Worm (Caenorhabditis elegans): Measurements from ENCODE around the gene hhat-2.
"Not testable (repeated sequence)": the region's sequence is repeated elsewhere in the genome, so short reads cannot be mapped to it uniquely, and the experiment has no call there.

The hhat-2 gene

ce11 chrIV:14862147-14862546 is 33.2 kb upstream of the hhat-2 start, which contains the start of gene Y57G11C.38:
Gene Y57G11C.38, plus strand, starts transcription at chrIV:14862447.
- TF ChIP-seq lsy-27 (tag; optimal IDR thresholded peaks at IDR 0.05; ENCODE audit: borderline replicate concordance, insufficient read depth) (no peak), K11D2.4 (GFP tag; IDR thresholded peaks at IDR 0.05) (no peak), tbx-9 (tag; optimal IDR thresholded peaks at IDR 0.05; ENCODE audit: borderline replicate concordance) (no peak), bed-1 (GFP tag; IDR thresholded peaks at IDR 0.05) (no peak), ztf-25 (GFP tag; IDR thresholded peaks at IDR 0.05) (no peak), attf-5 (GFP tag; optimal IDR thresholded peaks at IDR 0.05) (no peak), egl-18 (GFP tag; IDR thresholded peaks at IDR 0.05) (no peak), ZK185.1 (tag; optimal IDR thresholded peaks at IDR 0.05; ENCODE audit: poor library complexity, severe bottlenecking) (no peak), bed-2 (GFP tag; IDR thresholded peaks at IDR 0.05) (no peak), madf-10 (tag; optimal IDR thresholded peaks at IDR 0.05) (no peak), egrh-3 (GFP tag; IDR thresholded peaks at IDR 0.05) (no peak), xnd-1 (tag; optimal IDR thresholded peaks at IDR 0.05) (no peak)

- TF ChIP-seq ama-1 (optimal IDR thresholded peaks at IDR 0.05) (no peak), ama-1 (GFP tag; optimal IDR thresholded peaks at IDR 0.05) (no peak), Y56A3A.18 (GFP tag; IDR thresholded peaks at IDR 0.05) (no peak), Y95B8A.8 (GFP tag; IDR thresholded peaks at IDR 0.05) (no peak), K12H6.12 (tag; optimal IDR thresholded peaks at IDR 0.05) (no peak), bed-2 (GFP tag; IDR thresholded peaks at IDR 0.05) (no peak), snpc-1.1 (tag; optimal IDR thresholded peaks at IDR 0.05; ENCODE audit: insufficient read depth) (no peak), F57C9.4 (tag; optimal IDR thresholded peaks at IDR 0.05) (no peak), F55B11.4 (tag; optimal IDR thresholded peaks at IDR 0.05; ENCODE audit: borderline replicate concordance, insufficient read depth) (no peak), F23B12.7 (tag; optimal IDR thresholded peaks at IDR 0.05; ENCODE audit: insufficient read depth) (no peak), dox-1 (GFP tag; IDR thresholded peaks at IDR 0.05) (no peak), die-1 (tag; optimal IDR thresholded peaks at IDR 0.05) (no peak)
Observed at ce11 chrIV:14861691-14862090, 32.8 kb upstream of the hhat-2 start, which contains the start of gene Y57G11C.23. Gene Y57G11C.23, minus strand, starts transcription at chrIV:14861791.

ce11 chrIV:14853703-14854102 is 24.8 kb upstream of the hhat-2 start, which contains the start of gene Y57G11C.52:
Gene Y57G11C.52, plus strand, starts transcription at chrIV:14854003.
- TF ChIP-seq ztf-18 (tag; optimal IDR thresholded peaks at IDR 0.05) (no peak), K11D2.4 (GFP tag; IDR thresholded peaks at IDR 0.05) (no peak), ztf-3 (GFP tag; optimal IDR thresholded peaks at IDR 0.05) (no peak), rec-8 (tag; optimal IDR thresholded peaks at IDR 0.05) (no peak), bed-1 (GFP tag; IDR thresholded peaks at IDR 0.05) (no peak), tbp1 (GFP tag; optimal IDR thresholded peaks at IDR 0.05) (no peak), ztf-28 (GFP tag; IDR thresholded peaks at IDR 0.05) (no peak)

- not testable (repeated sequence) for TF ChIP-seq mcd-1, egl-44, cebp-2 (GFP tag; IDR thresholded peaks at IDR 0.05)
Observed at ce11 chrIV:14843062-14843461, 14.1 kb upstream of the hhat-2 start, which contains the start of gene Y57G11C.20. Gene Y57G11C.20, plus strand, starts transcription at chrIV:14843362.

ce11 chrIV:14838095-14838494 is 9.2 kb upstream of the hhat-2 start:
- TF ChIP-seq dpl-1 (GFP tag; optimal IDR thresholded peaks at IDR 0.05) (no peak), ama-1 (optimal IDR thresholded peaks at IDR 0.05) (no peak), ama-1 (GFP tag; optimal IDR thresholded peaks at IDR 0.05) (peak in 1 of 2 experiments; percentile 47), madf-6 (GFP tag; IDR thresholded peaks at IDR 0.05) (no peak), somi-1 (GFP tag; optimal IDR thresholded peaks at IDR 0.05) (peak; percentile 64), lin-40 (tag; optimal IDR thresholded peaks at IDR 0.05) (peak; percentile 94), hrde-1 (tag; optimal IDR thresholded peaks at IDR 0.05; ENCODE audit: borderline replicate concordance) (peak; percentile 60), unc-130 (GFP tag; optimal IDR thresholded peaks at IDR 0.05) (no peak), lin-54 (GFP tag; optimal IDR thresholded peaks at IDR 0.05) (peak; percentile 76), B0035.1 (tag; optimal IDR thresholded peaks at IDR 0.05) (peak; percentile 66), mcd-1 (GFP tag; IDR thresholded peaks at IDR 0.05) (peak; percentile 65; the same call in 1 of the 2 replicates), nhr-179 (tag; optimal IDR thresholded peaks at IDR 0.05) (no peak), akir-1 (GFP tag; optimal IDR thresholded peaks at IDR 0.05) (no peak), mxl-1 (tag; optimal IDR thresholded peaks at IDR 0.05) (no peak)

Data from whole organism, young adult.